Worm (Caenorhabditis elegans) whole organism, mixed stage, embryonic: Measurements from ENCODE around the gene aaim-1.

Source experiments
- M03D4.4 ChIP-seq: sonication (generic microtip); optimal IDR thresholded peaks from 2 replicates; lab custom pipeline; 2017; ENCODE audit warnings: mild to moderate bottlenecking, missing genetic modification characterization, missing compliant biosample characterization
- bed-3 ChIP-seq: fragments of 200-800 bp; sonication (Bioruptor generic); optimal IDR thresholded peaks from 3 replicates; lab custom pipeline; 2018; ENCODE audit warnings: mild to moderate bottlenecking, missing genetic modification characterization, moderate library complexity, missing compliant biosample characterization
- blmp-1 ChIP-seq: fragments of 150-350 bp; optimal IDR thresholded peaks from 2 replicates; lab custom pipeline; 2014; ENCODE audit warnings: missing biosample characterization, missing genetic modification characterization
- ceh-39 ChIP-seq: fragments of 150-350 bp; optimal IDR thresholded peaks from 2 replicates; lab custom pipeline; 2014; ENCODE audit warnings: missing biosample characterization, missing genetic modification characterization
- ceh-43 ChIP-seq: fragments of 200-800 bp; sonication (Bioruptor generic); optimal IDR thresholded peaks from 2 replicates; lab custom pipeline; 2018; ENCODE audit warnings: mild to moderate bottlenecking, missing genetic modification characterization, moderate library complexity, missing compliant biosample characterization
- ceh-83 ChIP-seq: fragments of 200-800 bp; sonication (Bioruptor generic); optimal IDR thresholded peaks from 2 replicates; lab custom pipeline; 2018; ENCODE audit warnings: mild to moderate bottlenecking, missing genetic modification characterization, missing compliant biosample characterization
- ces-1 ChIP-seq: fragments of 150-350 bp; optimal IDR thresholded peaks from 2 replicates; lab custom pipeline; 2014; ENCODE audit warnings: missing biosample characterization, missing genetic modification reagents, missing genetic modification characterization
- cnd-1 ChIP-seq: fragments of 200-800 bp; sonication (Bioruptor generic); optimal IDR thresholded peaks from 2 replicates; lab custom pipeline; 2018; ENCODE audit warnings: mild to moderate bottlenecking, missing genetic modification characterization, missing compliant biosample characterization
- drap-1 ChIP-seq: fragments of 200-800 bp; sonication (Bioruptor generic); optimal IDR thresholded peaks from 3 replicates; lab custom pipeline; 2018; ENCODE audit warnings: mild to moderate bottlenecking, missing genetic modification characterization, missing compliant biosample characterization
- elt-3 ChIP-seq: fragments of 150-350 bp; optimal IDR thresholded peaks from 2 replicates; lab custom pipeline; 2014; ENCODE audit warnings: missing biosample characterization, missing genetic modification characterization
- flh-1 ChIP-seq: fragments of 200-800 bp; sonication (Bioruptor generic); optimal IDR thresholded peaks from 2 replicates; lab custom pipeline; 2018; ENCODE audit warnings: mild to moderate bottlenecking, missing genetic modification characterization, moderate library complexity, missing compliant biosample characterization
- ham-2 ChIP-seq: fragments of 200-800 bp; sonication (Bioruptor generic); optimal IDR thresholded peaks from 2 replicates; lab custom pipeline; 2018; ENCODE audit warnings: mild to moderate bottlenecking, missing genetic modification characterization, missing compliant biosample characterization
- hlh-1 ChIP-seq: fragments of 150-350 bp; optimal IDR thresholded peaks from 2 replicates; lab custom pipeline; 2014; ENCODE audit warnings: missing biosample characterization, missing genetic modification reagents, missing genetic modification characterization
- lsy-2 ChIP-seq: fragments of 150-350 bp; optimal IDR thresholded peaks from 2 replicates; lab custom pipeline; 2014; ENCODE audit warnings: missing biosample characterization, missing genetic modification characterization
- mab-5 ChIP-seq: fragments of 150-350 bp; optimal IDR thresholded peaks from 2 replicates; lab custom pipeline; 2014; ENCODE audit warnings: missing biosample characterization, missing genetic modification characterization
- mep-1 ChIP-seq: fragments of 150-350 bp; optimal IDR thresholded peaks from 2 replicates; lab custom pipeline; 2017; ENCODE audit warnings: missing biosample characterization, missing genetic modification reagents, missing genetic modification characterization, inconsistent platforms
- mls-2 ChIP-seq: sonication (generic microtip); optimal IDR thresholded peaks from 2 replicates; lab custom pipeline; 2016; ENCODE audit warnings: mild to moderate bottlenecking, missing genetic modification characterization, moderate library complexity, missing compliant biosample characterization
- nhr-12 ChIP-seq: fragments of 150-350 bp; optimal IDR thresholded peaks from 2 replicates; lab custom pipeline; 2014; ENCODE audit warnings: missing biosample characterization, missing genetic modification characterization
- nhr-2 ChIP-seq: fragments of 150-350 bp; optimal IDR thresholded peaks from 2 replicates; lab custom pipeline; 2014; ENCODE audit warnings: missing biosample characterization, missing genetic modification characterization
- nhr-28 ChIP-seq: fragments of 150-350 bp; optimal IDR thresholded peaks from 2 replicates; lab custom pipeline; 2014; ENCODE audit warnings: missing biosample characterization, missing genetic modification characterization
- nhr-76 ChIP-seq: sonication (generic microtip); optimal IDR thresholded peaks from 2 replicates; lab custom pipeline; 2017; ENCODE audit warnings: missing biosample characterization, missing genetic modification characterization
- sem-2 ChIP-seq: fragments of 200-800 bp; sonication (Bioruptor generic); optimal IDR thresholded peaks from 2 replicates; lab custom pipeline; 2018; ENCODE audit warnings: mild to moderate bottlenecking, missing genetic modification characterization, missing compliant biosample characterization
- snpc-4 ChIP-seq: fragments of 150-350 bp; optimal IDR thresholded peaks from 2 replicates; lab custom pipeline; 2014; ENCODE audit warnings: missing biosample characterization, missing genetic modification characterization
- sptf-1 ChIP-seq: sonication (generic microtip); optimal IDR thresholded peaks from 2 replicates; lab custom pipeline; 2017; ENCODE audit warnings: mild to moderate bottlenecking, missing genetic modification characterization, moderate library complexity, missing compliant biosample characterization
- tbx-8 ChIP-seq: fragments of 200-800 bp; sonication (Bioruptor generic); optimal IDR thresholded peaks from 2 replicates; lab custom pipeline; 2018; ENCODE audit warnings: mild to moderate bottlenecking, missing genetic modification characterization, moderate library complexity, missing compliant biosample characterization
- unc-120 ChIP-seq: sonication (generic microtip); optimal IDR thresholded peaks from 2 replicates; lab custom pipeline; 2017; ENCODE audit warnings: missing genetic modification characterization, missing compliant biosample characterization; ENCODE audit not compliant: poor library complexity, severe bottlenecking
- unc-39 ChIP-seq: fragments of 150-350 bp; optimal IDR thresholded peaks from 2 replicates; lab custom pipeline; 2014; ENCODE audit warnings: missing biosample characterization, missing genetic modification characterization
- unc-62 ChIP-seq: fragments of 150-350 bp; optimal IDR thresholded peaks from 2 replicates; lab custom pipeline; 2014; ENCODE audit warnings: missing biosample characterization, missing genetic modification reagents, missing genetic modification characterization
- zip-8 ChIP-seq: fragments of 150-350 bp; optimal IDR thresholded peaks from 2 replicates; lab custom pipeline; 2014; ENCODE audit warnings: missing biosample characterization, missing genetic modification characterization
- ztf-11 ChIP-seq: fragments of 150-350 bp; optimal IDR thresholded peaks from 2 replicates; lab custom pipeline; 2014; ENCODE audit warnings: missing biosample characterization, missing genetic modification characterization

aaim-1 gene

ce11 chrX:6530591-6530990 is 31.6 kb downstream of the aaim-1 start:
- no peak for TF ChIP-seq unc-120
- TF ChIP-seq mls-2: no peak

ce11 chrX:6530046-6530445 is 32.2 kb downstream of the aaim-1 start, which contains the start of gene ceh-60:
ceh-60 (minus strand) TSS chrX:6530146.
- TF ChIP-seq snpc-4: no peak
- no peak for TF ChIP-seq nhr-28 (tag; lab: Kevin White, UChicago)
- no peak for TF ChIP-seq ces-1 (GFP tag; lab: Kevin White, UChicago)
- TF ChIP-seq unc-39: no peak
- TF ChIP-seq nhr-12 (tag; lab: Kevin White, UChicago): no peak
- no peak for TF ChIP-seq ham-2 (GFP tag; lab: Kevin White, UChicago)
- TF ChIP-seq sptf-1 (tag; lab: Kevin White, UChicago): no peak
- TF ChIP-seq mls-2: no peak
- no peak for TF ChIP-seq mab-5 (tag; lab: Kevin White, UChicago)
- no peak for TF ChIP-seq tbx-8
- no peak for TF ChIP-seq drap-1
- TF ChIP-seq ceh-83 (GFP tag; lab: Kevin White, UChicago): no peak
- TF ChIP-seq elt-3 (tag; lab: Kevin White, UChicago): no peak
- no peak for TF ChIP-seq mep-1
- TF ChIP-seq bed-3 (GFP tag; lab: Kevin White, UChicago): no peak

DNA sequence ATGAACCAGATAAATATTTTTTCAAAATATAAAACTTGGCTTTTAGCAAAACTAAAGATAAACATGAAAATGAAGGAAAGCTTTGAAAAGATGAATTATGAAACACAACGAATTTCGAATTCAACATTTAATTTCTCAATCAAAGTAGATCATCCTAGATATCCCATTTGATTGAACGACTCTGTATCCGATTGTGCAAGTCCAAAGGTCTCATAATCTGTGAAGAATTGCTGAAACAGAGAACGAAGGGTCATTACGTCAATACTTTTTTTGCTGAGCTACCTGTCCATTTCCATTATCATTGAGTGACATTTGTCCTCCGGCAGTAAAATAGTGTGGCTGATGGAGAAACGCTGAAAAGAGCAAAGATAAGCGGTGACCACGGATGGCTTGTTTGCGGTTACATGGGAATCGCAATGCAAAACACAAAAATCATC is 39.6 kb downstream of the aaim-1 start:
- TF ChIP-seq unc-39 (no peak), tbx-8 (no peak), M03D4.4 (no peak), elt-3 (tag; lab: Kevin White, UChicago) (no peak), bed-3 (GFP tag; lab: Kevin White, UChicago) (no peak), ces-1 (GFP tag; lab: Kevin White, UChicago) (no peak), flh-1 (no peak), blmp-1 (no peak)

DNA sequence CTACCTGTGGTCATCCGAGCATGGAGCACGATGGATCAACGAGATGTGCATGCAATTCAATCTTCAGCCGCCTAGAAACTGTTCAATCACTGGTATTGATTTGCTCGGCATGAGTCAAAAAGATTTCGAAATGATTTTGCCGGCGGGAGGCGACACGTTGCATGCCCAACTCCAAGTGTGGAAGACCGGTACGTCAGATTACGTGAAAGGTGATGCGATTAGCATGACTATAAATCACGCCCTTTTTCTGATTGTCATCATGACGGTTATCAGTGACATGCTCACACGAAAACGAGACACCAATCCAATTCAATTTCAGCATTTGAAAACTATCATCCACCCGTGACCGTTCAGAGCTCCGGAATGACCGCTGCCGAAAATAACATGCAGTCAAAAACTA is 41.6 kb downstream of the aaim-1 start:
- no peak for TF ChIP-seq cnd-1 (tag; lab: Kevin White, UChicago)
- TF ChIP-seq drap-1: no peak
- TF ChIP-seq nhr-12 (tag; lab: Kevin White, UChicago): no peak
- no peak for TF ChIP-seq lsy-2 (tag; lab: Kevin White, UChicago)
- no peak for TF ChIP-seq ceh-43 (GFP tag; lab: Kevin White, UChicago)
- no peak for TF ChIP-seq snpc-4
- no peak for TF ChIP-seq ceh-39 (tag; lab: Kevin White, UChicago)
- no peak for TF ChIP-seq nhr-28 (tag; lab: Kevin White, UChicago)
- no peak for TF ChIP-seq sem-2 (GFP tag; lab: Kevin White, UChicago)
- TF ChIP-seq hlh-1: no peak
- no peak for TF ChIP-seq flh-1
- TF ChIP-seq sptf-1 (tag; lab: Kevin White, UChicago): no peak
- TF ChIP-seq nhr-76: no peak
- TF ChIP-seq, all 35 proteins: peak for 0

DNA sequence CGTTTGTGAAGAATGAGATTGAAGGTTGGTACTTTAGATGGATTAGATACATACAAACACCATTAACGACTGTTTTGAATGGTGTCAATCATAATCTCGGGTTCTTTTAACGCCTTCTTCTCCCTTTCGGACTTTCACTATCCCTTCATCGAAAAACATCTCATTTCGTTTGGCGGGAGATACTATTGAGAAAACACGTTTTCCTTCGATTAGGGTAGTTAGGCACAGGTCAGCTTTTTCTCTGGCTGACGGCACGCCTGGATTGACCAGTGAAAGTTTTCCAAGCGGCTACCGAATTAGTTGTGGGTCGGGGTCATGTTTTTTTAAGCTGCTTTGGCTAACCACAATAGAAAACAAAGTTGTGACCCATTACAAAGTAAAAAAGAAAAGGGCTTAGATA is 42.3 kb downstream of the aaim-1 start:
- TF ChIP-seq ham-2 (GFP tag; lab: Kevin White, UChicago): no peak
- peak; percentile 30 for TF ChIP-seq blmp-1

DNA sequence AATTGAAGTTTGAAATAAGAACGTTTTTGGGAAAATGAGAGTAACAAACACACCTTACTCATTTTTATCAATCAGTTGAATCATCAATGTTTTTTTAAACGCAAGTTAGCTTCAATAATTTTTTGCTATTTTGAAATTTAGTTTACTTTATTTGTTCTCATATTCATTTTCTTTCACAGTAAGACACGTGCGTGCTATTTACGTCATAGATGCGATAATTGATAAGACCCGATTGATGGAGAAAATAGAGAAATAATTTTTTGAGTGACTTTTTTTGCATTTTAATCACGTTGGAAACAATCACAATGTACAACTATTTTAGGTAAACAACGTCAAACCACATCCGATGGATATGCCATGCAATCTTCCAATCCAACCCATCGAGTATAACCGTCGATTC is 42.8 kb downstream of the aaim-1 start:
- no peak for TF ChIP-seq drap-1
- TF ChIP-seq tbx-8: no peak
- TF ChIP-seq sptf-1 (tag; lab: Kevin White, UChicago): no peak

DNA sequence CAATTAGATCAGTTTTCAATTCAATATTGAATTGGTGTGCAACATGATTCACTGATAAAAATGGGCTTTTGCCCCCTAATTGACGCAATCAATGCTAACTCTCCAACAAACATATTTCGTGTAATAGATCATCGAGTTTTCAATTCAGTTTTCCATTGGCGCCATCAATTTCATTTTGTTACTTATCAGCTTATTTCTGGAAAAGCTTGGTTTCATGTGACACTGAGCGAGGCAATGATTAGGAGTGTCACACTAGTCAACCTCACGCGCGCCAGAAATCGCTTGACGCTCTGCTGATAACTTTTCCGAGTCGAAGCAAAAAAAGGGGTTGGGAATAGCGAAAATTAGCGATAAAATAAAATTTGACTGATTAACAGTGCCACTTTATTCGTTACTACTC is 43.7 kb downstream of the aaim-1 start, which contains the start of gene ets-4:
Gene ets-4 (plus strand): TSS at position 347 of the 400 bp plus-strand sequence.
- no peak for TF ChIP-seq ceh-39 (tag; lab: Kevin White, UChicago)
- no peak for TF ChIP-seq unc-62 (GFP tag; lab: Kevin White, UChicago)
- TF ChIP-seq bed-3 (GFP tag; lab: Kevin White, UChicago): no peak
- TF ChIP-seq ceh-83 (GFP tag; lab: Kevin White, UChicago): no peak
- TF ChIP-seq mab-5 (tag; lab: Kevin White, UChicago): no peak
- TF ChIP-seq zip-8 (tag; lab: Kevin White, UChicago): no peak
- TF ChIP-seq nhr-2 (tag; lab: Kevin White, UChicago): no peak
- TF ChIP-seq elt-3 (tag; lab: Kevin White, UChicago): no peak
- TF ChIP-seq nhr-76: no peak
- no peak for TF ChIP-seq ztf-11
- TF ChIP-seq blmp-1: no peak
- no peak for TF ChIP-seq nhr-12 (tag; lab: Kevin White, UChicago)
